Fruit fly (Drosophila melanogaster): ENCODE measurements around the gene CG13280.

CG13280 gene

DNA sequence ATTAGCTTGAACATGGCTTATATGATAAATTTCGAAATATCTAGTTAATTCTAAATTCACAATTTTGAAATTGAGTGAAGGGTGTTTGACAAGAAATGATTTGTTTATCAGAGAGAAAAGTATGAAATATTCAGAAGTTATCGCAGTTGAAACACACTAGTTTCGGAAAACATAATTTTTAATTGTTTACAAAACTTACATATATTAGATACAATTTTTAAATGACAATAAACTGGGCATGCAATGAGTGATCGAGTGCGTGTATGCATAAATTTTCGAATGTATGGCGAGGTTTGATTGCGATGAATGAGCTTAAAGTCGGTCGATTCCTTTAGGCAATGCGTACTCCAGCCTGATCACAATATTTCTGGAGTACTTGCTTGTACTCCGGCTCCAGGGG lies at the start of gene CG13280:
TSS of gene CG13280 (minus strand) at position 101 of the 400 bp plus-strand sequence.
- TF ChIP-seq CG17801 (GFP tag; optimal IDR thresholded peaks at IDR 0.05; ENCODE audit: partially characterized antibody), result no peak

DNA sequence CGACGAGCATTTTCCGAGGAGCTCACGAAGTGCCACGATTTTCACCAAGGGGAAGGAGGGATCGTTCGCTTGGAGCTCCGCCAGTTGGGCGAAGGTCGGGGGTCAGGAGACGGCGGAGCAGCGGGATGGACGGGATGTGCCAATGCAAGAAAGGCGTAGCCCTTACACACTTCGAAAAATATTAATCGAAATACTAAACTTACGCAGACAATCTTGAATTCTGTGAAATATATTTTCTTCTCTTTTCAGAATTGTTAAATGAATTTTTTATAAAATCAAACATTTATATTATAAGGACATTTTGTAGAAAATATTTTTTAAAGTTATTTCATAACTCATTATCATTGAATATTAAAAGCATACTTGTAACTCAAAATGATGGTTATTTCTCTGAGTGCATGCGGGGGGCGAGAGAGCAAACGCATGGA lies 48.0 kb upstream of the CG13280 start:
- TF ChIP-seq CG17801 (GFP tag; optimal IDR thresholded peaks at IDR 0.05; ENCODE audit: partially characterized antibody), result no peak

DNA sequence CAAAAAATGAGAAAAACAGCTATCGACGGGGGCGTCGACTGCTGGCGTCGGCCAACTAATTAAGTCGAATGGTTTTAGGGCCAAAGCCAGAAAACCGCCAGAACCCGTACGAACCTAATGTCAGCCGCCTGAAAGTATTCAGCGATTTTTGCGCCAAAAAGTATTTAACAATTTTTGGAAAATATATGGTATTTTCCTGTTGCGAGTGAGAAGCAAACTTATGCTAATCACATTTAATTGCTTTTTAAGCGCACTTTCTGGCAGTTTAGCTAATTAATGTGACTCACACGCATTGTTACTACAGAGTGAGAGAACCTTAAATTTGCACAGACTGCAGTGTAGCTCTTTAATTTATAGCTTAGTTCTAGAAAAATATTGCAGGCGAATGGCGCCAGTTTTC lies 41.6 kb upstream of the CG13280 start:
- no peak for TF ChIP-seq CG17801 (GFP tag; optimal IDR thresholded peaks at IDR 0.05; ENCODE audit: partially characterized antibody)

DNA sequence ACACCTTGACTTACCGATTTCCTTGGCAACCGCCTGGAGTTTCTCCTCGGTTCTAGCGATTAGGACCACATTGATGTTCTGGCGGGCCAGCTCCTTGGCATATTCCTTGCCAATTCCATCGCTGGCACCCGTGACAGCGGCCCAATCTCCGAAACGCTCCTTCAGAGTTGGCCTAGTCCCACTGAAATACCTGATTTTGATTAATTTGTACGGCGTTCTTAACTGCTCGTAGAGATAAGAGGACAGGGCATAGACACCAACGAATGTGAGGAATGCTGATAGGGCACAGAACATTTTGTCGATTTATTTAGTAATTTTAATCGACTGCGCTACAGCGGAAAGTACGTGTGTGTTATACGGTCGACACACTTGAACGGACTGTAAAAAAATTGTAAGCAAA lies 40.2 kb upstream of the CG13280 start, which contains the start of gene CG6012:
TSS of gene CG6012 (minus strand) at position 364 of the 400 bp plus-strand sequence.
- TF ChIP-seq CG17801 (GFP tag; optimal IDR thresholded peaks at IDR 0.05; ENCODE audit: partially characterized antibody), result no peak

DNA sequence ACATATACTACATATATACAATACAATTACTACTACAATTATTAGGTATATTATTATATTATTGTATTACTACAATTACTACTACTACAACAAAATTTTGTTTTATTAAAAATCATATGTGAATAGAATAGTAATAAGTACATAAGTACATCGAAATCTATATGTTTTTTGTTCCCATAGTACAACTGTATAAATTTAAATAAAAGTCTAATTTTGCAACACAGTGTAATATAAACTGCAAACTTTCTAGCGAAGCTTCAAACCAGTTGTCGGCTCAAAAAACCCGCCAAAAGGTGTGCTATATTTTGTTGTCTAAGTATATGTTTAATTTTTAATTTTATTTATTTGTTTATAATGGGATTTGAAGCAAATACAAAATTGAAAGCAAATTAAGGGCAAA lies 38.7 kb upstream of the CG13280 start:
- TF ChIP-seq CG17801 (GFP tag; optimal IDR thresholded peaks at IDR 0.05; ENCODE audit: partially characterized antibody), result no peak

DNA sequence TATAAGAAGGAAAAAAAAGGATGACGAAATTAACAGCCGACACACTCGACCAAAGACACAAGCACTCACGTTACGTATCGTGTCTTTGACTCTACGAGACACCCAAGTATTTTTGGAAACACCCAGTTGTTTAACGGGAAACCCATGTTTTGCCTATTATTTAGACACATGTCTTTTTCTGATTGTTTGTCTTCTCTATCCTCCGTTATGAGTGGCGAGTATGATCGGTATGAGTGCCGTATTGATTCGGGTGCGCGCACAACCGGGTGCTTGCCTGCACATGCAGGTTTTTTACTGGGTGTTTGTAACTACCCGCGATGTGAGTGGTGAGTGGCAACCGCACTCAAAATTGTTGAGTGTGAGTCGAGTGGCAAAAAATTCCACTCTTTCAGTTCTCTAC lies 38.2 kb upstream of the CG13280 start:
- no peak for TF ChIP-seq CG17801 (GFP tag; optimal IDR thresholded peaks at IDR 0.05; ENCODE audit: partially characterized antibody)

DNA sequence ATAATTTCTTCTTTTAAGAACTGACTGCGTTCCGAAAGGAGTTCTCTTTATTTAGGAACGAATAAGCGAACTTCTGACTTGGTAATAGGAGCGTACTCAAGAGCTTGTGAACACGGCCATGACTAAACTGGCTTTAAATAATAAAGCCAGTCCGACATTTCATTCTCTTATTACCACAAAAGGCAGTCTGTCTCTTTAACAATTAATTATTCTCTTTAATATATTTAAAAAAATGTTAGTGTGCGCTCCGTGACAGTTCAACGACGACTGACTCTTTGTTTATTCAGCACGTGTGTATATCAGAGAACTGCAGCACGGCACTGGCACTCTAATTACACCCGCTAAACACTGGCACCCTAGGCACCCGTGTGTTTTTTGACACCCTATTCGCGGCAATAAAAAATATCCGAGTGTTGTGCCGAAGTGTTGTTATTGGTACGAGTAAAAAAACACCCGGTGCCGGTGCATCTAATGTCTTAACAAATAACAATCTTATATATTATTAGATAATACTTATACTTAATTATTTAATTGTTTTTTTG lies 37.6 kb upstream of the CG13280 start, which contains the start of gene CG31809:
TSS of gene CG31809 (minus strand) at position 249 of the 542 bp plus-strand sequence.
- no peak for TF ChIP-seq CG17801 (GFP tag; optimal IDR thresholded peaks at IDR 0.05; ENCODE audit: partially characterized antibody)

DNA sequence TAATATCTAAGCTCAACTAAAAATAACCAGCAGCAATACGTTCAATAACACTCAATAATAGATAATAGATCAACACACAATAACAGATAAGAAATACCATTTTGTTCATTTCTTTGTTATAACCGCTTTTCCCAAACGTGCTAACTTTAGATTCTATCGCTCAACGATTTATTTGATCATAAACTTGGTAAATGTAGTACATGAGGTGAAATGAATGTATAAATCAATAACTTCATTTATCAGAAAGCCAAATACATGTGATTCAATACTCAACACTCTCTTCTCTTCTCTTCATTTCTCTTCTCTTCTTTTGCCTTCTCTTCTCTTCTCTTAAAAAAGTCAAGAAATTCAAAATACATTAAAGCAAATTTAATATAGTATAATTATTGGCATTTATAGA lies 36.8 kb upstream of the CG13280 start:
- TF ChIP-seq CG17801 (GFP tag; optimal IDR thresholded peaks at IDR 0.05; ENCODE audit: partially characterized antibody), result no peak

DNA sequence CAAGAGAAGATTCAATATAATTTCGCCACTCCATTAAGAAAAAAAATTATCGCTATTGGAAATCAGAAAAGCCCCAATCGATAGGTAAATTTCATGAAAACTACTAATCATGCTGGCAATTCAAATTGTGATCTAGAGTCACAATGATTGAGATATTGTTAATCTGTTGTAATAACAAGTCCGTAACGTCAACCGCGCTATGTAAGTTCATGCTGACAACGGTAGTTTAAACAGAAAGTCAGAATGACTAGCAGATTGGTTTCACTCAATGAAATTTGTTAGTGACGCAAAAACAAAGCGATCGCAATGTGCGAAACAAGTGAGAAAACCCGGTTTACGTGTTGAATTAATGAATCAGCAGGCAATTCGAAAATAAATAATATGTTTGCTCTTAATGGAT lies 36.2 kb upstream of the CG13280 start:
- TF ChIP-seq CG17801 (GFP tag; optimal IDR thresholded peaks at IDR 0.05; ENCODE audit: partially characterized antibody), result no peak

DNA sequence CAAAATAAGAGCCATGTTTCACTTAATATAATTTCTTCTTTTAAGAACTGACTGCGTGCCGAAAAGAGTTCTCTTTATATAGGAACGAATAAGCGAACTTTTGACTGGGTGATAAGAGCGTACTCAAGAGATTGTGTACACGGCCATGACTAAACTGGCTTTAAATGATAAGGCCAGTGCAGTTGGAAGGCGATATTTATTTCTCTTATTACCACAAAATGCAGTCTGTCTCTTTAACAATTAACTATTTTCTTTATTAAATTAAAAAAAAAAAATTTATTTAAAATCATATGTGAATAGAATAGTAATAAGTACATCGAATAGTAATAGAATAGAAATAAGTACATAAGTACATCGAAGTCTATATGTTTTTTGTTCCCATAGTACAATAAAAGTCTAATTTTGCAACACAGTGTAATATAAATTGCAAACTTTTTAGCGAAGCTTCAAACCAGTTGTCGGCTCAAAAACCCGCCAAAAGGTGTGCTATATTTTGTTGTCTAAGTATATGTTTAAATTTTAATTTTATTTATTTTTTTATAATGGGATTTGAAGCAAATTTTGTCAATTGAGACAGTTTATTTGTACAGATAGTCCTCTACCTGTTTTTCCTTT lies 31.5 kb upstream of the CG13280 start, which contains the start of gene CG31810:
TSS of gene CG31810 (minus strand) at position 51 of the 615 bp plus-strand sequence.
- TF ChIP-seq CG17801 (GFP tag; optimal IDR thresholded peaks at IDR 0.05; ENCODE audit: partially characterized antibody), result no peak

DNA sequence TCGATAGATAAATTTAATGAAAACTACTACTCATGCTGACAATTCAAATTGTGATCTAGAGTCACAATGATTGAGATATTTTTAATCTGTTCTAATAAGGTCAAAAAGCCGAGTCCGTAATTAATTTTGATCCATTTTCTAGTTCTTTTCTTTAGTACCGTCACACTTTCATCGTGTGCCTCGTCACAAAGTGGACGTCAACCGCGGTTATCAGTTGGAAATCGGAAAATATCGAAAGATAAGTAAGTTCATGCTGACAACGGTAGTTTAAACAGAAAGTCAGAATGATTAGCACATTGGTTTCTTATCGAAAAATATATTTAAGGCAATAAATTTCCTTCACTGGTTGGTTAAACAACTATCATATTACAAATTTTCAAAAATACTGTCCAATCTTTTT lies 29.5 kb upstream of the CG13280 start:
- TF ChIP-seq CG17801 (GFP tag; optimal IDR thresholded peaks at IDR 0.05; ENCODE audit: partially characterized antibody), result no peak

DNA sequence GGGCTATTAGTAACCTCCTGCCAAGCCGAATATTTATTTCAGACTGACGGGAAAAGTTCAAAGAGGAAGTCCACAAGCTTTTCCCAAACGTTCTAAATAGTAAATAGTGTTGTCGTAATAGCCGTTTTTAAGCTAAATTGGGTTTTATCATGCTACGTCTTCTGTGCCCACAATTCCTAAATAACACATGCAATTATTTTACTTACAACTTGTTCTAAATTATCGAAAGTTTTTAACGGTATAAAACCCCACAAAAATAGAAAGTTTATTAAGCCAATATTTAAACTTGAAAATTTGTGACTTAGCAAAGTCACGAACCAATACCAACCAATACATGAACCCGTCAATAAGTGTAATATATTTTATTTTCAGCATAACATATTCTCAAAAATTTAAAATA lies 27.8 kb upstream of the CG13280 start, which contains the start of gene CG13284:
TSS of gene CG13284 (minus strand) at position 47 of the 400 bp plus-strand sequence.
- no peak for TF ChIP-seq CG17801 (GFP tag; optimal IDR thresholded peaks at IDR 0.05; ENCODE audit: partially characterized antibody)

DNA sequence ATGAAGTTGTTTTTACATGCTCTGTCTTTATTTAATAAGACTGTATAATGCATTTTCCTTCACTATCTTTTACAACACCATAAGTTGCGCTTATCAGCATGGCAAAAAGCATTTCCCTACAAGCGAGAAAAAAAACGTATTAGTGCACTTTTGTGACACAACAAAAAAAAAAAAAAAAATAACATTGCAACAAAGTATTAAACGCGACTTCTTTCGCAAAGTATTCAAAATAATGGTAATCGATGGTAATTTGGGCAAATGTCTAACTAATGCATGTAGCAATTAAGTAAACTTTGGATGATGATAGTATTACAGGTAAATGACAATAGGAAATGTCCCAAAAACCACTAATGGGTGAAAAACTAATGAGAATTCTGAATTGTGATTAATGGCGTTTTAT lies 27.1 kb upstream of the CG13280 start:
- no peak for TF ChIP-seq CG17801 (GFP tag; optimal IDR thresholded peaks at IDR 0.05; ENCODE audit: partially characterized antibody)

DNA sequence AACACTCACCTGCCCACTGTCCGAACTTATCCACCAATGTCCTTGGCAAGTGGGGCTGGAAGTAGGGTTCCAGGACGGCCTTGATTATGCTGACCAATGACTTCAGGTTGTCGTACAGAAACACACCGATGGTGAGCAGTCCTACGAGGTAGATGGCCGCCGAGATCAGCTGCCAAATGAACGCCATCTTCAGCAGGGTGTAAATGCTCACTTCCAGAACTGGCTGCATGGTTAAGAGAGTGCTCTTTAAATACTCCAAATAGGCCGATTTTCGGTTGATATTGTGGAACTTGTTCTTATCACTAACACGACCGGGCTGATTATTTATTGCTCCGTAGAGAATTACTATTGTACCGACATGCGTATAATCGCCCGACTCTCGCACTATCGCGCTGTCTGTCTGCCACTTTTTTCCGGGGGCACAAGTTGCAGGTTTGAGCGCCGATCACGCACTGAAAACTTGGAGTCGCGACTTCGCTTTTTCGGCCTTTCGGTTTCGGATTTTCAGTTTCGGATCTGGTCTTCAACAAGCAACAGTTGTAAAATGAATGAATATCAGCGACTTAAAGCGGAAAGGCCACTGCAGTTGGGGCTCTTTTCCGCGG lies 26.0 kb upstream of the CG13280 start:
- TF ChIP-seq CG17801 (GFP tag; optimal IDR thresholded peaks at IDR 0.05; ENCODE audit: partially characterized antibody), result no peak

DNA sequence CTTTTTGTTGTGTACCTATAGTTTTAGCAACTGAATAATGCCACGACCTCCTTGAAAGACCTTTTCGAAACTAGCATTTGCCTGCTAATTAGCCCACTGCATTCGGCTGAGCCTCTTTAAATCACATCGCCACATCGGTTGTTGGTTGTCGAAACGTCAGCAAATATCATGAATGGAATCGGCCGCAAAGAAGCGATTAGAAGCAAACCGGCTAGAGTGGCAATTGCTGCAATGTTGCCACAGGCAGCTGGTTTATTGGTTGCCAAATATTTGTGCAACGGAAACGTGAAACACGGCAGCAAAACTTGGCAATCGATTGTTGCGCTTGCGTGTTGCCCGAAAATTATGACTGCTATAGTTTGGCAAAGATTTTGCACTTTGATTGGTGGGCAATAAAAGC lies 24.3 kb upstream of the CG13280 start:
- no peak for TF ChIP-seq CG17801 (GFP tag; optimal IDR thresholded peaks at IDR 0.05; ENCODE audit: partially characterized antibody)

DNA sequence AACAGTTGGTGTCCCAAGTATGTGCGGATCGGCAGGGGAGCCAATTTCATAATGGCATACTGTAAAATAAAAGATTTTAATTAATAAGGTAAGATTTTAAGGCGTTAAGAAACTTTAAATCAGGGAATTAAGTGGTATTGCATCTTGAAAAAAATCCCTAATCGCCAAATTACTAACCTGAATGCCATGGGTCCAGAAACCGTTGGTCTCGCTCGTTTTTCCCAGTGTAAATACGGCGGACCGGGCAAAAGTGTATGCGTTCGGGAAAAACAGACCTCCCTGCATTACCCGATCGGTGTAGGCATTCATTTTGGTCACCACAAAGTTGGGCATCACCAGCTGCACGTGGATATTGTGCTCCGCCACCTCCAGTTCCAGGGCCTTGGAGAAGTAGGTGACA lies 22.4 kb upstream of the CG13280 start:
- no peak for TF ChIP-seq CG17801 (GFP tag; optimal IDR thresholded peaks at IDR 0.05; ENCODE audit: partially characterized antibody)

Data from ovary, adult (tissue).